Fruit fly (Drosophila melanogaster) whole organism, embryonic: ENCODE results near the gene Rpp14a.

Experiments used
- BEAF-32 ChIP-seq: fragments of 200-800 bp; sonication (Bioruptor generic); optimal IDR thresholded peaks from 3 replicates; lab custom pipeline; 2017; ENCODE audit warnings: missing biosample characterization, missing genetic modification characterization, mild to moderate bottlenecking, moderate library complexity, missing genetic modification reagents
- Bdp1 ChIP-seq: fragments of 200-800 bp; sonication (Bioruptor generic); optimal IDR thresholded peaks from 3 replicates; lab custom pipeline; 2016; ENCODE audit warnings: missing biosample characterization, missing genetic modification characterization
- CG10979 ChIP-seq: fragments of 200-800 bp; sonication (Bioruptor generic); optimal IDR thresholded peaks from 2 replicates; lab custom pipeline; 2018; ENCODE audit warnings: missing biosample characterization, mild to moderate bottlenecking, missing genetic modification characterization, moderate library complexity
- CG11723 ChIP-seq: fragments of 200-800 bp; sonication (Bioruptor generic); optimal IDR thresholded peaks from 2 replicates; lab custom pipeline; 2017; ENCODE audit warnings: missing biosample characterization, mild to moderate bottlenecking, missing genetic modification characterization
- CG15479 ChIP-seq: fragments of 200-800 bp; sonication (Bioruptor generic); optimal IDR thresholded peaks from 3 replicates; lab custom pipeline; 2019; ENCODE audit warnings: missing biosample characterization, mild to moderate bottlenecking, missing genetic modification characterization, moderate library complexity
- CG15514 ChIP-seq: fragments of 200-800 bp; sonication (Bioruptor generic); optimal IDR thresholded peaks from 3 replicates; lab custom pipeline; 2017; ENCODE audit warnings: missing biosample characterization, missing genetic modification characterization, mild to moderate bottlenecking, moderate library complexity, missing genetic modification reagents
- CG1647 ChIP-seq: fragments of 200-800 bp; sonication (Bioruptor generic); optimal IDR thresholded peaks from 3 replicates; lab custom pipeline; 2016; ENCODE audit warnings: missing biosample characterization, missing genetic modification characterization
- CG16863 ChIP-seq: fragments of 200-800 bp; sonication (Bioruptor generic); optimal IDR thresholded peaks from 3 replicates; lab custom pipeline; 2016; ENCODE audit warnings: missing biosample characterization, missing genetic modification characterization
- CG17186 ChIP-seq: fragments of 200-800 bp; sonication (Bioruptor generic); optimal IDR thresholded peaks from 3 replicates; lab custom pipeline; 2017; ENCODE audit warnings: missing biosample characterization, missing genetic modification reagents, missing genetic modification characterization
- CG17385 ChIP-seq: fragments of 200-800 bp; sonication (Bioruptor generic); optimal IDR thresholded peaks from 3 replicates; lab custom pipeline; 2018; ENCODE audit warnings: missing biosample characterization, mild to moderate bottlenecking, missing genetic modification characterization
- CG2712 ChIP-seq: fragments of 200-800 bp; optimal IDR thresholded peaks from 3 replicates; lab custom pipeline; 2019; ENCODE audit warnings: missing biosample characterization, mild to moderate bottlenecking, missing genetic modification characterization, moderate library complexity
- CG31224 ChIP-seq: fragments of 200-800 bp; sonication (Bioruptor generic); IDR thresholded peaks from 2 replicates; pipeline ENCODE4 v1.3.6; 2022; ENCODE audit warnings: missing biosample characterization, missing genetic modification characterization
- CG33557 ChIP-seq: fragments of 200-800 bp; sonication (Bioruptor generic); optimal IDR thresholded peaks from 2 replicates; lab custom pipeline; 2019; ENCODE audit warnings: missing biosample characterization, mild to moderate bottlenecking, missing genetic modification characterization, moderate library complexity
- CG6272 ChIP-seq: fragments of 200-800 bp; sonication (Bioruptor generic); IDR thresholded peaks from 2 replicates; pipeline ENCODE4 v1.3.6; 2022; ENCODE audit warnings: missing biosample characterization, missing genetic modification characterization
- CG6683 ChIP-seq: fragments of 200-800 bp; sonication (Bioruptor generic); optimal IDR thresholded peaks from 2 replicates; lab custom pipeline; 2017; ENCODE audit warnings: missing biosample characterization, mild to moderate bottlenecking, missing genetic modification characterization, missing genetic modification reagents
- CG7357 ChIP-seq: fragments of 200-800 bp; sonication (Bioruptor generic); IDR thresholded peaks from 3 replicates; pipeline ENCODE4 v1.3.6; 2022; ENCODE audit warnings: missing biosample characterization, missing genetic modification characterization
- CG8281 ChIP-seq: fragments of 200-800 bp; sonication (Bioruptor generic); optimal IDR thresholded peaks from 2 replicates; lab custom pipeline; 2018; ENCODE audit warnings: missing biosample characterization, mild to moderate bottlenecking, missing genetic modification characterization, moderate library complexity
- CG8765 ChIP-seq: fragments of 200-800 bp; sonication (Bioruptor generic); IDR thresholded peaks from 2 replicates; pipeline ENCODE4 v1.3.6; 2022; ENCODE audit warnings: missing biosample characterization, missing genetic modification characterization
- Camta ChIP-seq: fragments of 200-800 bp; sonication (Bioruptor generic); optimal IDR thresholded peaks from 2 replicates; lab custom pipeline; 2016; ENCODE audit warnings: missing biosample characterization, missing genetic modification characterization
- Chrac-16 ChIP-seq: fragments of 200-800 bp; sonication (Bioruptor generic); optimal IDR thresholded peaks from 3 replicates; lab custom pipeline; 2016; ENCODE audit warnings: missing biosample characterization, missing genetic modification characterization
- CkIIα-i1 ChIP-seq: fragments of 200-800 bp; sonication (Bioruptor generic); IDR thresholded peaks from 2 replicates; pipeline ENCODE4 v1.3.6; 2022; ENCODE audit warnings: missing biosample characterization, missing genetic modification characterization
- Fer1 ChIP-seq: fragments of 200-800 bp; sonication (Bioruptor generic); optimal IDR thresholded peaks from 2 replicates; lab custom pipeline; 2017; ENCODE audit warnings: missing biosample characterization, mild to moderate bottlenecking, missing genetic modification characterization
- Gug ChIP-seq: fragments of 200-800 bp; sonication (Bioruptor generic); IDR thresholded peaks from 4 replicates; pipeline ENCODE4 v1.3.6; 2022; ENCODE audit warnings: missing biosample characterization, missing genetic modification characterization
- HLH3B ChIP-seq: fragments of 200-800 bp; sonication (Bioruptor generic); IDR thresholded peaks from 2 replicates; pipeline ENCODE4 v1.3.6; 2022; ENCODE audit warnings: missing biosample characterization, missing genetic modification characterization
- Hmx ChIP-seq: fragments of 200-800 bp; sonication (Bioruptor generic); optimal IDR thresholded peaks from 2 replicates; lab custom pipeline; 2016; ENCODE audit warnings: missing biosample characterization, missing genetic modification characterization
- Hr39 ChIP-seq: fragments of >200 bp; optimal IDR thresholded peaks from 2 replicates; lab custom pipeline; 2017
- Hsf ChIP-seq: fragments of 200-800 bp; sonication (Bioruptor generic); optimal IDR thresholded peaks from 3 replicates; lab custom pipeline; 2016; ENCODE audit warnings: missing biosample characterization, missing genetic modification characterization
- MBD-R2 ChIP-seq: fragments of 200-800 bp; sonication (Bioruptor generic); IDR thresholded peaks from 2 replicates; pipeline ENCODE4 v1.3.6; 2022; ENCODE audit warnings: missing biosample characterization, missing genetic modification characterization
- Poxn ChIP-seq: fragments of 200-800 bp; sonication (Bioruptor generic); IDR thresholded peaks from 2 replicates; pipeline ENCODE4 v1.3.6; 2022; ENCODE audit warnings: missing biosample characterization, missing genetic modification characterization
- Ssrp ChIP-seq: fragments of 200-800 bp; sonication (Bioruptor generic); optimal IDR thresholded peaks from 2 replicates; lab custom pipeline; 2018; ENCODE audit warnings: missing biosample characterization, mild to moderate bottlenecking, missing genetic modification characterization, moderate library complexity
- ase ChIP-seq: fragments of 200-800 bp; sonication (Bioruptor generic); IDR thresholded peaks from 3 replicates; pipeline ENCODE4 v1.3.6; 2022; ENCODE audit warnings: missing biosample characterization, missing genetic modification characterization
- cad ChIP-seq: fragments of >200 bp; optimal IDR thresholded peaks from 2 replicates; lab custom pipeline; 2017; ENCODE audit warnings: missing biosample characterization, missing genetic modification characterization
- cas ChIP-seq: fragments of 200-800 bp; sonication (Bioruptor generic); IDR thresholded peaks from 2 replicates; pipeline ENCODE4 v1.3.6; 2022; ENCODE audit warnings: missing biosample characterization, missing genetic modification characterization
- dimm ChIP-seq: fragments of 200-800 bp; sonication (Bioruptor generic); IDR thresholded peaks from 2 replicates; pipeline ENCODE4 v1.3.6; 2022; ENCODE audit warnings: missing biosample characterization, missing genetic modification characterization
- exex ChIP-seq: fragments of 200-800 bp; sonication (Bioruptor generic); optimal IDR thresholded peaks from 4 replicates; lab custom pipeline; 2018; ENCODE audit warnings: missing biosample characterization, mild to moderate bottlenecking, missing genetic modification characterization, moderate library complexity
- gem ChIP-seq: fragments of 200-800 bp; sonication (Bioruptor generic); optimal IDR thresholded peaks from 2 replicates; lab custom pipeline; 2019; ENCODE audit warnings: missing biosample characterization, mild to moderate bottlenecking, missing genetic modification characterization, moderate library complexity
- hb ChIP-seq: fragments of 200-800 bp; sonication (Bioruptor generic); IDR thresholded peaks from 3 replicates; pipeline ENCODE4 v1.3.6; 2022; ENCODE audit warnings: missing biosample characterization, missing genetic modification characterization; ENCODE audit not compliant: partially characterized antibody
- hth ChIP-seq: fragments of >200 bp; optimal IDR thresholded peaks from 2 replicates; lab custom pipeline; 2017; ENCODE audit warnings: inconsistent platforms
- kni ChIP-seq: fragments of 200-800 bp; sonication (Bioruptor generic); optimal IDR thresholded peaks from 3 replicates; lab custom pipeline; 2017; ENCODE audit warnings: mild to moderate bottlenecking, missing biosample characterization, missing genetic modification reagents, missing genetic modification characterization
- pan ChIP-seq, 4 experiments: fragments of >200 bp in 3 of 4; fragments of 200-800 bp in 1 of 4; sonication (Bioruptor generic) in 1 of 4; optimal IDR thresholded peaks in 3 of 4; IDR thresholded peaks in 1 of 4; 2 replicates each; pipeline versions ENCODE4 v1.3.6 to Lab custom; 2017 to 2022; ENCODE audit warnings: missing biosample characterization in 2 of 4, missing genetic modification characterization in 2 of 4, mixed read lengths in 1 of 4
- pum ChIP-seq: fragments of 200-800 bp; sonication (Bioruptor generic); optimal IDR thresholded peaks from 2 replicates; lab custom pipeline; 2016; ENCODE audit warnings: missing biosample characterization, missing genetic modification characterization
- ranshi ChIP-seq: fragments of 200-800 bp; sonication (Bioruptor generic); IDR thresholded peaks from 2 replicates; pipeline ENCODE4 v1.3.6; 2022; ENCODE audit warnings: missing biosample characterization, missing genetic modification characterization
- repo ChIP-seq: fragments of 200-800 bp; sonication (Bioruptor generic); optimal IDR thresholded peaks from 2 replicates; lab custom pipeline; 2016; ENCODE audit warnings: missing biosample characterization, missing genetic modification characterization
- row ChIP-seq: fragments of 200-800 bp; sonication (Bioruptor generic); IDR thresholded peaks from 3 replicates; pipeline ENCODE4 v1.3.6; 2022; ENCODE audit warnings: missing biosample characterization, missing genetic modification characterization
- seq ChIP-seq: fragments of 200-800 bp; sonication (Bioruptor generic); IDR thresholded peaks from 2 replicates; pipeline ENCODE4 v1.3.6; 2022; ENCODE audit warnings: missing biosample characterization, missing genetic modification characterization
- slou ChIP-seq: fragments of 200-800 bp; sonication (Bioruptor generic); optimal IDR thresholded peaks from 3 replicates; lab custom pipeline; 2016; ENCODE audit warnings: missing biosample characterization, missing genetic modification characterization
- slp2 ChIP-seq: fragments of 200-800 bp; sonication (Bioruptor generic); optimal IDR thresholded peaks from 2 replicates; lab custom pipeline; 2016; ENCODE audit warnings: missing biosample characterization, missing genetic modification characterization
- sug ChIP-seq: fragments of 200-800 bp; optimal IDR thresholded peaks from 2 replicates; lab custom pipeline; 2019; ENCODE audit warnings: missing biosample characterization, mild to moderate bottlenecking, missing genetic modification characterization, moderate library complexity
- trh ChIP-seq: fragments of 200-800 bp; sonication (Bioruptor generic); optimal IDR thresholded peaks from 2 replicates; lab custom pipeline; 2016; ENCODE audit warnings: missing biosample characterization, missing genetic modification characterization
- unc-4 ChIP-seq: fragments of 200-800 bp; sonication (Bioruptor generic); IDR thresholded peaks from 2 replicates; pipeline ENCODE4 v1.3.6; 2022; ENCODE audit warnings: missing biosample characterization, missing genetic modification characterization; ENCODE audit not compliant: partially characterized antibody
- wek ChIP-seq: fragments of 200-800 bp; sonication (Bioruptor generic); optimal IDR thresholded peaks from 3 replicates; lab custom pipeline; 2018; ENCODE audit warnings: missing biosample characterization, mild to moderate bottlenecking, missing genetic modification characterization, moderate library complexity
- zfh1 ChIP-seq: fragments of 200-800 bp; sonication (Bioruptor generic); IDR thresholded peaks from 3 replicates; pipeline ENCODE4 v1.3.6; 2022; ENCODE audit warnings: missing biosample characterization, missing genetic modification characterization

The Rpp14a gene

DNA sequence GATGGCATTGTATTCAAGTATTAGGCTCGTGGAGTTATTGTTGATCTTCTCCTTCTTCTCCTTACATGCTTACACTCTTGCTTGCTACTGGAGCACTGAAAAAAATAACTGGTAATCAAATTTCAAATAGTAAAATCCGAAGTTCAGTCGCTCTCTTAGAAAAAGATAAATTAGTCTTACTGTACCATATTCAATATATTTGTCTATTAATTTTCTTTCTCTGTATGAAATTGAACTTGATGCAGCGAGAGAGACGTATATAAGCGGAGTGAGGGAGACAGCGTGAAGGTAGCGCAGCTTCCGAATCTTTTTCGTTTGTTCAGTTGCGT lies 4.5 kb downstream of the Rpp14a start (continued):
- TF ChIP-seq Ssrp (tag; lab: Kevin White, UChicago) = peak; percentile 72
- TF ChIP-seq CG33557 (GFP tag; lab: Kevin White, UChicago) = no peak
- TF ChIP-seq CG15479 (GFP tag; lab: Kevin White, UChicago) = no peak
- TF ChIP-seq CG15514 (GFP tag; lab: Kevin White, UChicago) = peak; percentile 75
- TF ChIP-seq CG2712 (tag; lab: Kevin White, UChicago) = peak; percentile 87
- peak; percentile 63 for TF ChIP-seq slou (GFP tag; lab: Kevin White, UChicago)
- peak; percentile 67 for TF ChIP-seq CG8281 (tag; lab: Kevin White, UChicago)
- peak; percentile 74 for TF ChIP-seq MBD-R2
- TF ChIP-seq unc-4 (GFP tag; lab: Robert Waterston, UW) = no peak
- TF ChIP-seq ase (GFP tag; lab: Robert Waterston, UW) = peak; percentile 91
- peak; percentile 71 for TF ChIP-seq CG6683 (GFP tag; lab: Kevin White, UChicago)
- no peak; the same call in 1 of the 2 replicates for TF ChIP-seq CG8765 (GFP tag; lab: Robert Waterston, UW)
- TF ChIP-seq exex (tag; lab: Kevin White, UChicago) = peak; percentile 36
- TF ChIP-seq hth (lab: Kevin White, UChicago) = no peak
- peak; percentile 94 for TF ChIP-seq CG10979
- peak; percentile 96 for TF ChIP-seq HLH3B (GFP tag; lab: Robert Waterston, UW)
- peak; percentile 96 for TF ChIP-seq zfh1
- peak; percentile 91 for TF ChIP-seq row (GFP tag; lab: Robert Waterston, UW)
- TF ChIP-seq Chrac-16 (GFP tag; lab: Kevin White, UChicago) = peak; percentile 64
- TF ChIP-seq CG7357 (GFP tag; lab: Robert Waterston, UW) = peak; percentile 78
- peak; percentile 35 for TF ChIP-seq Bdp1
- peak; percentile 61 for TF ChIP-seq wek (GFP tag; lab: Kevin White, UChicago)
- no peak for TF ChIP-seq hb
- TF ChIP-seq CkIIα-i1 = no peak
- no peak for TF ChIP-seq pan (optimal IDR thresholded peaks at IDR 0.05; lab: Kevin White, UChicago)
- TF ChIP-seq pan (GFP tag; optimal IDR thresholded peaks at IDR 0.05 in 1 of 2, IDR thresholded peaks at IDR 0.05 in 1 of 2) = peak in 1 of 2 experiments; percentile 95
- TF ChIP-seq Gug (GFP tag; lab: Robert Waterston, UW) = peak; percentile 83
- TF ChIP-seq CG6272 (GFP tag; lab: Robert Waterston, UW) = peak; percentile 72
- TF ChIP-seq CG1647 (GFP tag; lab: Kevin White, UChicago) = peak; percentile 78
- peak; percentile 48 for TF ChIP-seq CG17186 (GFP tag; lab: Kevin White, UChicago)
- TF ChIP-seq sug = peak; percentile 69
- TF ChIP-seq CG17385 (GFP tag; lab: Kevin White, UChicago) = peak; percentile 70
- peak; percentile 26 for TF ChIP-seq trh (GFP tag; lab: Kevin White, UChicago)
- TF ChIP-seq cas (GFP tag; lab: Robert Waterston, UW) = peak; percentile 52; the same call in 1 of the 2 replicates
- TF ChIP-seq CG16863 (GFP tag; lab: Kevin White, UChicago) = peak; percentile 73
- peak; percentile 89 for TF ChIP-seq seq
- TF ChIP-seq BEAF-32 (GFP tag; lab: Kevin White, UChicago) = no peak
- peak; percentile 88 for TF ChIP-seq Fer1 (GFP tag; lab: Kevin White, UChicago)
- peak; percentile 92 for TF ChIP-seq ranshi (GFP tag; lab: Robert Waterston, UW)
- peak; percentile 81 for TF ChIP-seq Hsf (GFP tag; lab: Kevin White, UChicago)
- TF ChIP-seq cad = no peak
- TF ChIP-seq Camta = peak; percentile 90
- TF ChIP-seq pum (GFP tag; lab: Kevin White, UChicago) = peak; percentile 89
- no peak for TF ChIP-seq Hr39 (lab: Kevin White, UChicago)
- peak; percentile 71 for TF ChIP-seq CG31224
- TF ChIP-seq Poxn (GFP tag; lab: Robert Waterston, UW) = no peak
- TF ChIP-seq kni (GFP tag; lab: Kevin White, UChicago) = peak; percentile 49
- TF ChIP-seq slp2 = peak; percentile 86
- peak; percentile 93 for TF ChIP-seq gem (tag; lab: Kevin White, UChicago)
- TF ChIP-seq CG11723 (GFP tag; lab: Kevin White, UChicago) = peak; percentile 83
- peak; percentile 82 for TF ChIP-seq repo
- peak; percentile 40 for TF ChIP-seq Hmx (GFP tag; lab: Kevin White, UChicago)
- peak; percentile 78 for TF ChIP-seq dimm (GFP tag; lab: Robert Waterston, UW)
